Worm (Caenorhabditis elegans) whole organism, L4 larva: ENCODE results near the gene pqn-73.

ENCODE experiments used
- R02D3.7 ChIP-seq: fragments of 150-350 bp; sonication (generic microtip); optimal IDR thresholded peaks from 3 replicates; lab custom pipeline; 2014; ENCODE audit warnings: missing biosample characterization, missing genetic modification characterization
- T26A8.4 ChIP-seq: fragments of 200-800 bp; sonication (Bioruptor generic); IDR thresholded peaks from 2 replicates; pipeline ENCODE4 v1.3.6; 2022; ENCODE audit warnings: missing genetic modification characterization, missing compliant biosample characterization
- Y105C5A.15 ChIP-seq: fragments of 200-800 bp; sonication (Bioruptor generic); IDR thresholded peaks from 2 replicates; pipeline ENCODE4 v1.3.6; 2022; ENCODE audit warnings: missing genetic modification characterization, missing compliant biosample characterization
- Y5F2A.4 ChIP-seq: fragments of 200-800 bp; sonication (Bioruptor generic); optimal IDR thresholded peaks from 2 replicates; lab custom pipeline; 2018; ENCODE audit warnings: mild to moderate bottlenecking, missing genetic modification characterization, missing compliant biosample characterization
- aha-1 ChIP-seq: fragments of 150-350 bp; peaks from one replicate; lab custom pipeline; 2014; ENCODE audit warnings: missing biosample characterization, missing genetic modification characterization
- ama-1 ChIP-seq: fragments of 150-350 bp; optimal IDR thresholded peaks from 2 replicates; lab custom pipeline; 2014; ENCODE audit warnings: inconsistent platforms, mixed read lengths
- ceh-32 ChIP-seq: sonication (generic microtip); optimal IDR thresholded peaks from 2 replicates; lab custom pipeline; 2016; ENCODE audit warnings: mild to moderate bottlenecking, missing genetic modification characterization, missing compliant biosample characterization; ENCODE audit not compliant: poor library complexity
- ces-1 ChIP-seq: fragments of 150-350 bp; sonication (generic microtip); optimal IDR thresholded peaks from 4 replicates; lab custom pipeline; 2014; ENCODE audit warnings: missing biosample characterization, missing genetic modification reagents, missing genetic modification characterization
- cey-2 ChIP-seq: sonication (generic microtip); optimal IDR thresholded peaks from 3 replicates; lab custom pipeline; 2017; ENCODE audit warnings: missing genetic modification characterization, mild to moderate bottlenecking, missing compliant biosample characterization, antibody characterized with exemption, borderline replicate concordance; ENCODE audit not compliant: insufficient read depth
- daf-12 ChIP-seq: fragments of 150-350 bp; optimal IDR thresholded peaks from 2 replicates; lab custom pipeline; 2014; ENCODE audit warnings: missing biosample characterization, missing genetic modification reagents, missing genetic modification characterization
- daf-19 ChIP-seq: fragments of 200-800 bp; sonication (Bioruptor generic); conservative IDR thresholded peaks from 2 replicates; pipeline ENCODE4 v1.3.6; 2022; ENCODE audit warnings: missing genetic modification characterization, missing compliant biosample characterization
- dmd-6 ChIP-seq: fragments of 200-800 bp; sonication (Bioruptor generic); IDR thresholded peaks from 2 replicates; pipeline ENCODE4 v1.3.6; 2022; ENCODE audit warnings: missing genetic modification reagents, missing genetic modification characterization, missing compliant biosample characterization
- dmd-9 ChIP-seq: fragments of 200-800 bp; sonication (Bioruptor generic); IDR thresholded peaks from 2 replicates; pipeline ENCODE4 v1.3.6; 2022; ENCODE audit warnings: missing genetic modification reagents, missing genetic modification characterization, missing compliant biosample characterization
- dve-1 ChIP-seq: sonication (generic microtip); optimal IDR thresholded peaks from 2 replicates; lab custom pipeline; 2017; ENCODE audit warnings: antibody characterized with exemption, mild to moderate bottlenecking, missing genetic modification characterization, missing compliant biosample characterization; ENCODE audit not compliant: insufficient read depth
- egl-43 ChIP-seq: fragments of 200-800 bp; sonication (Bioruptor generic); IDR thresholded peaks from 2 replicates; pipeline ENCODE4 v1.3.6; 2022; ENCODE audit warnings: missing genetic modification reagents, missing genetic modification characterization, missing compliant biosample characterization
- fkh-10 ChIP-seq: fragments of 150-350 bp; optimal IDR thresholded peaks from 2 replicates; lab custom pipeline; 2014; ENCODE audit warnings: missing biosample characterization, missing genetic modification reagents, missing genetic modification characterization
- hlh-11 ChIP-seq: fragments of 200-800 bp; sonication (Bioruptor generic); optimal IDR thresholded peaks from 2 replicates; lab custom pipeline; 2018; ENCODE audit warnings: mild to moderate bottlenecking, missing genetic modification characterization, missing compliant biosample characterization
- hmg-1.1 ChIP-seq: fragments of 200-800 bp; sonication (Bioruptor generic); IDR thresholded peaks from 2 replicates; pipeline ENCODE4 v1.3.6; 2022; ENCODE audit warnings: missing genetic modification reagents, missing genetic modification characterization, missing compliant biosample characterization
- lim-7 ChIP-seq: fragments of 200-800 bp; sonication (Bioruptor generic); IDR thresholded peaks from 2 replicates; pipeline ENCODE4 v1.3.6; 2022; ENCODE audit warnings: missing genetic modification characterization, missing compliant biosample characterization
- lin-29 ChIP-seq: fragments of 200-800 bp; sonication (Bioruptor generic); IDR thresholded peaks from 2 replicates; pipeline ENCODE4 v1.3.6; 2022; ENCODE audit warnings: missing genetic modification reagents, missing genetic modification characterization, missing compliant biosample characterization
- lsy-2 ChIP-seq, 2 experiments: fragments of 150-350 bp in 1 of 2; sonication (generic microtip) in 1 of 2; optimal IDR thresholded peaks; 2 replicates each; lab custom pipeline; 2014 to 2017; ENCODE audit warnings: missing biosample characterization in 2 of 2, missing genetic modification characterization in 2 of 2
- madf-9 ChIP-seq: fragments of 200-800 bp; sonication (Bioruptor generic); conservative IDR thresholded peaks from 2 replicates; pipeline ENCODE4 v1.3.6; 2022; ENCODE audit warnings: missing genetic modification reagents, missing genetic modification characterization, missing compliant biosample characterization
- mdt-29 ChIP-seq: fragments of 200-800 bp; sonication (Bioruptor generic); IDR thresholded peaks from 2 replicates; pipeline ENCODE4 v1.3.6; 2022; ENCODE audit warnings: missing genetic modification reagents, missing genetic modification characterization, missing compliant biosample characterization
- mxl-3 ChIP-seq: fragments of 200-800 bp; sonication (Bioruptor generic); optimal IDR thresholded peaks from 2 replicates; lab custom pipeline; 2018; ENCODE audit warnings: mild to moderate bottlenecking, missing genetic modification characterization, missing compliant biosample characterization
- nhr-237 ChIP-seq: sonication (generic microtip); optimal IDR thresholded peaks from 2 replicates; lab custom pipeline; 2017; ENCODE audit warnings: missing biosample characterization, missing genetic modification characterization
- nhr-25 ChIP-seq: sonication (generic microtip); optimal IDR thresholded peaks from 2 replicates; lab custom pipeline; 2017; ENCODE audit warnings: missing genetic modification characterization, mild to moderate bottlenecking, missing compliant biosample characterization, antibody characterized with exemption, moderate library complexity, borderline replicate concordance; ENCODE audit not compliant: insufficient read depth
- nhr-42 ChIP-seq: fragments of 200-800 bp; sonication (Bioruptor generic); IDR thresholded peaks from 2 replicates; pipeline ENCODE4 v1.3.6; 2022; ENCODE audit warnings: missing genetic modification characterization, missing compliant biosample characterization
- pqm-1 ChIP-seq: sonication (generic microtip); optimal IDR thresholded peaks from 2 replicates; lab custom pipeline; 2017; ENCODE audit warnings: missing biosample characterization, missing genetic modification characterization
- sdz-12 ChIP-seq: fragments of 200-800 bp; sonication (Bioruptor generic); optimal IDR thresholded peaks from 2 replicates; lab custom pipeline; 2018; ENCODE audit warnings: mild to moderate bottlenecking, missing genetic modification characterization, missing compliant biosample characterization
- unc-39 ChIP-seq: sonication (generic microtip); optimal IDR thresholded peaks from 2 replicates; lab custom pipeline; 2017; ENCODE audit warnings: missing biosample characterization, missing genetic modification characterization
- unc-62 ChIP-seq, 3 experiments: fragments of 150-350 bp in 1 of 3; sonication (generic microtip); optimal IDR thresholded peaks in 2 of 3; peaks in 1 of 3; 1 replicate in 1 of 3; 2 replicates in 2 of 3; lab custom pipeline; 2014 to 2017; ENCODE audit warnings: missing biosample characterization in 3 of 3, missing genetic modification characterization in 3 of 3, missing genetic modification reagents in 3 of 3, missing genotype in 1 of 3

The pqn-73 gene

ce11 chrII:8585036-8585627 lies 44.6 kb downstream of the pqn-73 start, which contains the start of gene F54C9.11 (continued):
- TF ChIP-seq unc-39 (tag; lab: Kevin White, UChicago) (no peak), Y5F2A.4 (no peak), sdz-12 (GFP tag; lab: Kevin White, UChicago) (no peak), dmd-9 (GFP tag; lab: Robert Waterston, UW) (no peak), daf-12 (tag; lab: Kevin White, UChicago) (no peak)

DNA sequence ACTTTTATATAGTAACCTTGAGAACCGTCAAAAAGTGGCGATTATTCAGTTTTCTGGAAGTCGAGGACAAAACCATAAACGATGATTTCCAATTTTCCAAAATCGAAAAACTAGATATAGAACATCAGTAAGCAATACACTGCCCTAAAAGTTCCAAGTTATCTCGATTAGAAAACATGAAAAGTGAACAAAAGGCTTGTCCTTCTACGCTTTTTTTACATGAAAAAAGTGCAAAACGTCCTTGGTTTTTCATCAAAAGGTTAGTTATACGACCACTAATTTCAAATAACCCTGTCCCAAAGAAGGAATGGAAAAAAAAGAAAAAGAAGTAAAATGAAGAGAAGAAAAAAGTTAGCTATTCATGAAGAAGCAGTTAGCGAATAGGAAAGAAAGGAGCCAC lies 45.4 kb downstream of the pqn-73 start:
- TF ChIP-seq ceh-32 (tag; lab: Kevin White, UChicago) (no peak), aha-1 (tag; lab: Kevin White, UChicago) (peak; percentile 73), nhr-25 (tag; lab: Kevin White, UChicago) (peak; percentile 51)

DNA sequence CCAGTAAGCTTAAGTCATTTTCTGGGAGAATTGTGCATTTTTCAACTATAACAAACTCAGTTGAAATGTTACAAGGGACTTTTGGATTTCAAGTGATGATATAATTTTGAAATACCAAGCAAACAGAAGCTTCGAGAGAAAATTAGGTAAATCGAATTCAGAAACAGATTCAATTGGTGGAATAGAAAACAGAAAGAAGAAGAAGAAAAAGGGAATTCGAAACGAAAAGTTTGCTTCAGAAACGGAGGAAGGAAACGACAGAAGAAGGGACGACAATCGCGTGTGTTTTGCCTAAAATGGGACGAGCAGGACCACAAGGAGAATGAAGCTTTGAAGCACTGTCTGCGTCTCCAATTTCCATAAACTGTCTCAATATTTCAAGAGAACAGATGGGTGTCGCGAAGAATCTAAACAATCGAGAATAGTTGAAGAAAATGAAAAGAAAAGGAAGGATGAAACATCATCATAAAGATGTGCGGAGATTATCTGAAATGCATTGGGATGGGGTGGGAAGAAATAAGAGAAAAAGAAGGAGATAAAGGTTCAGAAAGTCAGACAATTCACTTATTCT lies 47.2 kb downstream of the pqn-73 start:
- TF ChIP-seq ces-1 (GFP tag; lab: Kevin White, UChicago) (peak; percentile 86), daf-19 (GFP tag; lab: Robert Waterston, UW) (no peak), aha-1 (tag; lab: Kevin White, UChicago) (peak; percentile 94), unc-62 (GFP tag; optimal IDR thresholded peaks at IDR 0.05 in 1 of 2; lab: Kevin White, UChicago) (peak in 1 of 2 experiments; percentile 85), unc-62 (tag; optimal IDR thresholded peaks at IDR 0.05; lab: Kevin White, UChicago) (no peak), egl-43 (GFP tag; lab: Robert Waterston, UW) (no peak), lim-7 (GFP tag; lab: Robert Waterston, UW) (no peak), mxl-3 (GFP tag; lab: Kevin White, UChicago) (no peak), fkh-10 (GFP tag; lab: Kevin White, UChicago) (peak; percentile 26), lin-29 (GFP tag; lab: Robert Waterston, UW) (no peak), Y105C5A.15 (no peak), dve-1 (tag; lab: Kevin White, UChicago) (peak; percentile 13), lsy-2 (tag; optimal IDR thresholded peaks at IDR 0.05; lab: Kevin White, UChicago) (peak; percentile 8 to 14), hlh-11 (tag; lab: Kevin White, UChicago) (no peak), T26A8.4 (GFP tag; lab: Robert Waterston, UW) (no peak)
- TF ChIP-seq, all 104 proteins: peak for 6

DNA sequence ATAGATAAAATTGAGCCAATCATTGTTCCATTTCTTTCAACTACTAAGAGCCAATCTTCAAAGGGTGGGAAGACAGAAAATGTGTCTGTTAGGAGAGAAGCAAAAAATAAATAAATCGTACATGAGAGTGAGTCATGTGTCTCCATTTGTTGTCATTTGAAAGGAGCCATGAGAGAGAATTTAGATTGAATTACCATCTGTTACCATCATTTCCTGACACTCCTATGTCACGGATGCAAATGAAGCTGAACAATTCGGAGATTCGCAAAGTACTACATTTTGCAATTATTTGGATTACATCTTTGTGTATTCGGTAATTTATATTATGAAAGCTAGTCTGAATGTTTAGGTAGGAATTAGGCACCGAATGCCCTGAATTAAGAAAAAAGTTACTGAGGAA lies 47.9 kb downstream of the pqn-73 start:
- TF ChIP-seq pqm-1 (tag; lab: Kevin White, UChicago) (no peak), aha-1 (tag; lab: Kevin White, UChicago) (peak; percentile 41)

ce11 chrII:8589227-8589626 lies 48.7 kb downstream of the pqn-73 start:
- TF ChIP-seq R02D3.7 (tag; lab: Kevin White, UChicago) (no peak), nhr-237 (tag; lab: Kevin White, UChicago) (no peak), dmd-6 (GFP tag; lab: Robert Waterston, UW) (no peak), madf-9 (GFP tag; lab: Robert Waterston, UW) (no peak), unc-62 (GFP tag; optimal IDR thresholded peaks at IDR 0.05 in 1 of 2; lab: Kevin White, UChicago) (peak in 1 of 2 experiments; percentile 91), unc-62 (tag; optimal IDR thresholded peaks at IDR 0.05; lab: Kevin White, UChicago) (no peak), ces-1 (GFP tag; lab: Kevin White, UChicago) (peak; percentile 85), ama-1 (lab: Kevin White, UChicago) (no peak), mdt-29 (GFP tag; lab: Robert Waterston, UW) (no peak), nhr-42 (no peak), cey-2 (no peak), egl-43 (GFP tag; lab: Robert Waterston, UW) (no peak), hmg-1.1 (GFP tag; lab: Robert Waterston, UW) (no peak), aha-1 (tag; lab: Kevin White, UChicago) (peak; percentile 53)
